Worm (Caenorhabditis elegans): Measurements from ENCODE around the gene C04B4.2.
"Not testable (repeated sequence)": the region's sequence is repeated elsewhere in the genome, so short reads cannot be mapped to it uniquely, and the experiment has no call there.

DNA sequence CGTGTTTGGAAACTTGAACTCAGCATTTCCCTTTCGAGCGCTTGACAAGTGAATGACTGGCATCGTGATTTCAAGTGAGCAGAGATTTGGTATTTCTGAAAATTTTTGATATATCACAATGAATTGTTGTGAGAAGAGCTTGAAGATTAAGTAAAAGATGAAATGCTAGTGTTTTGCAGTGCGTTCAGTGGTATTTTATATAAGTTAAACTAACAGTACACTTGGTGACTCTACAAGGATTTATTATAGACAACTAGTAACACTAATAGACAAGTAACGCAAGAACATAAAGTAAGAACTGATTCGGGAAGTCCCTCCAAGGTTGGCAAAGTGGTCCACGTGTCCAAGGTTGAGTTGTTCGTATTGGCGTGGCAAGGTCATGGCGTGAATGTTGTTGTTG, 19.7 kb downstream of the C04B4.2 start, which contains the start of gene dot-1.3:
- not testable (repeated sequence) for TF ChIP-seq unc-62 (GFP tag; optimal IDR thresholded peaks at IDR 0.05); nhr-237 (tag; optimal IDR thresholded peaks at IDR 0.05); elt-3 (tag; optimal IDR thresholded peaks at IDR 0.05); unc-120 (tag; optimal IDR thresholded peaks at IDR 0.05; ENCODE audit: poor library complexity, severe bottlenecking); mep-1 (tag; optimal IDR thresholded peaks at IDR 0.05); snpc-4 (tag; optimal IDR thresholded peaks at IDR 0.05); ces-1 (GFP tag; optimal IDR thresholded peaks at IDR 0.05); nhr-76 (tag; optimal IDR thresholded peaks at IDR 0.05); mab-5 (tag; optimal IDR thresholded peaks at IDR 0.05); nhr-12 (tag; optimal IDR thresholded peaks at IDR 0.05)

Measured in whole organism, mixed stage, embryonic.